Worm (Caenorhabditis elegans) whole organism, young adult: ENCODE data around the gene dct-18.

Experiments
- Y53F4B.3 ChIP-seq: fragments of 200-800 bp; sonication (Bioruptor generic); IDR thresholded peaks from 2 replicates; pipeline ENCODE4 v1.3.6; 2022; ENCODE audit warnings: missing genetic modification reagents, missing genetic modification characterization, missing compliant biosample characterization
- ama-1 ChIP-seq, 3 experiments: fragments of 150-350 bp in 1 of 3; sonication (generic microtip) in 2 of 3; optimal IDR thresholded peaks; 2 replicates each; lab custom pipeline; 2014 to 2018; ENCODE audit warnings: missing biosample characterization in 2 of 3, missing genetic modification characterization in 2 of 3, missing genetic modification reagents in 2 of 3
- lin-35 ChIP-seq, 3 experiments: fragments of 150-350 bp in 2 of 3; sonication (generic microtip) in 1 of 3; optimal IDR thresholded peaks; 2 replicates each; lab custom pipeline; 2014 to 2018; ENCODE audit warnings: missing biosample characterization in 3 of 3, missing genetic modification characterization in 3 of 3, missing genetic modification reagents in 3 of 3
- lir-1 ChIP-seq: fragments of 200-800 bp; sonication (Bioruptor generic); conservative IDR thresholded peaks from 2 replicates; pipeline ENCODE4 v1.3.6; 2022; ENCODE audit warnings: missing genetic modification reagents, missing genetic modification characterization, missing compliant biosample characterization
- lsl-1 ChIP-seq: fragments of 200-800 bp; sonication (Bioruptor generic); optimal IDR thresholded peaks from 2 replicates; lab custom pipeline; 2018; ENCODE audit warnings: mild to moderate bottlenecking, missing genetic modification characterization, moderate library complexity, missing compliant biosample characterization
- madf-10 ChIP-seq: sonication (generic microtip); optimal IDR thresholded peaks from 2 replicates; lab custom pipeline; 2016; ENCODE audit warnings: mild to moderate bottlenecking, missing genetic modification characterization, missing compliant biosample characterization
- nhr-90 ChIP-seq: sonication (generic microtip); optimal IDR thresholded peaks from 2 replicates; lab custom pipeline; 2016; ENCODE audit warnings: missing genotype, mild to moderate bottlenecking, missing genetic modification characterization, missing compliant biosample characterization
- pbrm-1 ChIP-seq: fragments of 200-800 bp; sonication (Bioruptor generic); IDR thresholded peaks from 2 replicates; pipeline ENCODE4 v1.3.6; 2022; ENCODE audit warnings: missing genetic modification reagents, missing genetic modification characterization, missing compliant biosample characterization
- unc-62 ChIP-seq: fragments of 150-350 bp; optimal IDR thresholded peaks from 2 replicates; lab custom pipeline; 2014; ENCODE audit warnings: missing biosample characterization, missing genetic modification reagents, missing genetic modification characterization

- peak; percentile 91 for TF ChIP-seq madf-10 (tag; lab: Kevin White, UChicago)
- peak; percentile 88 for TF ChIP-seq lsl-1 (GFP tag; lab: Kevin White, UChicago)
- TF ChIP-seq lir-1 (GFP tag; lab: Robert Waterston, UW) = peak; percentile 81
- TF ChIP-seq unc-62 = peak; percentile 5
- peak; percentile 80 for TF ChIP-seq Y53F4B.3 (GFP tag; lab: Robert Waterston, UW)
- TF ChIP-seq nhr-90 (tag; lab: Kevin White, UChicago) = peak; percentile 93
- peak; percentile 100 for TF ChIP-seq ama-1 (optimal IDR thresholded peaks at IDR 0.05; lab: Kevin White, UChicago)
- peak; percentile 71 to 77 for TF ChIP-seq ama-1 (GFP tag; optimal IDR thresholded peaks at IDR 0.05; lab: Kevin White, UChicago)
- TF ChIP-seq pbrm-1 (GFP tag; lab: Robert Waterston, UW) = peak; percentile 99
- TF ChIP-seq lin-35 (GFP tag; optimal IDR thresholded peaks at IDR 0.05; lab: Kevin White, UChicago) = peak in 2 of 3 experiments; percentile 63 to 79
These were observed 13.0 kb downstream of the dct-18 start for ce11 chrII:12944587-12945126.
